Fruit fly (Drosophila melanogaster) whole organism, embryonic: ENCODE data around the gene spirit.

Source experiments
- Abd-B ChIP-seq: fragments of 200-800 bp; sonication (Bioruptor generic); optimal IDR thresholded peaks from 2 replicates; lab custom pipeline; 2018; ENCODE audit warnings: missing biosample characterization, mild to moderate bottlenecking, missing genetic modification characterization, moderate library complexity
- Ada2b ChIP-seq: fragments of 200-800 bp; sonication (Bioruptor generic); IDR thresholded peaks from 2 replicates; pipeline ENCODE4 v1.3.6; 2022; ENCODE audit warnings: missing biosample characterization, missing genetic modification characterization
- B-H1 ChIP-seq: fragments of 200-800 bp; sonication (Bioruptor generic); IDR thresholded peaks from 3 replicates; pipeline ENCODE4 v1.3.6; 2022; ENCODE audit warnings: missing biosample characterization, missing genetic modification characterization
- Bteb2 ChIP-seq: fragments of 200-800 bp; sonication (Bioruptor generic); optimal IDR thresholded peaks from 2 replicates; lab custom pipeline; 2016; ENCODE audit warnings: missing biosample characterization, missing genetic modification characterization
- CG11695 ChIP-seq: fragments of 200-800 bp; sonication (Bioruptor generic); IDR thresholded peaks from 3 replicates; pipeline ENCODE4 v1.3.6; 2022; ENCODE audit warnings: missing biosample characterization, missing genetic modification characterization
- CG12744 ChIP-seq: fragments of 200-800 bp; sonication (Bioruptor generic); optimal IDR thresholded peaks from 2 replicates; lab custom pipeline; 2016; ENCODE audit warnings: missing biosample characterization, missing genetic modification characterization
- CG14667 ChIP-seq: fragments of 200-800 bp; sonication (Bioruptor generic); IDR thresholded peaks from 2 replicates; pipeline ENCODE4 v1.3.6; 2022; ENCODE audit warnings: missing biosample characterization, missing genetic modification characterization
- CG15269 ChIP-seq: fragments of 200-800 bp; sonication (Bioruptor generic); optimal IDR thresholded peaks from 2 replicates; lab custom pipeline; 2018; ENCODE audit warnings: missing biosample characterization, mild to moderate bottlenecking, missing genetic modification characterization, moderate library complexity
- CG15601 ChIP-seq: fragments of 200-800 bp; sonication (Bioruptor generic); optimal IDR thresholded peaks from 3 replicates; lab custom pipeline; 2019; ENCODE audit warnings: missing biosample characterization, mild to moderate bottlenecking, missing genetic modification characterization, moderate library complexity
- CG16779 ChIP-seq: fragments of 200-800 bp; sonication (Bioruptor generic); IDR thresholded peaks from 2 replicates; pipeline ENCODE4 v1.3.6; 2022; ENCODE audit warnings: missing biosample characterization, missing genetic modification characterization
- CG17328 ChIP-seq: fragments of 200-800 bp; sonication (Bioruptor generic); IDR thresholded peaks from 2 replicates; pipeline ENCODE4 v1.3.6; 2022; ENCODE audit warnings: missing biosample characterization, missing genetic modification characterization
- CG17361 ChIP-seq: fragments of 200-800 bp; sonication (Bioruptor generic); IDR thresholded peaks from 3 replicates; pipeline ENCODE4 v1.3.6; 2022; ENCODE audit warnings: missing biosample characterization, missing genetic modification characterization
- CG2199 ChIP-seq: fragments of 200-800 bp; sonication (Bioruptor generic); IDR thresholded peaks from 3 replicates; pipeline ENCODE4 v1.3.6; 2022; ENCODE audit warnings: missing biosample characterization, missing genetic modification characterization
- CG32772 ChIP-seq: fragments of 200-800 bp; sonication (Bioruptor generic); IDR thresholded peaks from 2 replicates; pipeline ENCODE4 v1.3.6; 2022; ENCODE audit warnings: missing biosample characterization, missing genetic modification characterization
- CG5180 ChIP-seq: fragments of 200-800 bp; sonication (Bioruptor generic); optimal IDR thresholded peaks from 3 replicates; lab custom pipeline; 2017; ENCODE audit warnings: missing biosample characterization, missing genetic modification characterization, mild to moderate bottlenecking, moderate library complexity, missing genetic modification reagents
- CG6689 ChIP-seq: fragments of 200-800 bp; sonication (Bioruptor generic); IDR thresholded peaks from 2 replicates; pipeline ENCODE4 v1.3.6; 2022; ENCODE audit warnings: missing biosample characterization, missing genetic modification characterization
- CG6854 ChIP-seq: fragments of 200-800 bp; sonication (Bioruptor generic); optimal IDR thresholded peaks from 3 replicates; lab custom pipeline; 2017; ENCODE audit warnings: missing biosample characterization, mild to moderate bottlenecking, missing genetic modification characterization
- Camta ChIP-seq: fragments of 200-800 bp; sonication (Bioruptor generic); optimal IDR thresholded peaks from 2 replicates; lab custom pipeline; 2016; ENCODE audit warnings: missing biosample characterization, missing genetic modification characterization
- Chrac-16 ChIP-seq: fragments of 200-800 bp; sonication (Bioruptor generic); optimal IDR thresholded peaks from 3 replicates; lab custom pipeline; 2016; ENCODE audit warnings: missing biosample characterization, missing genetic modification characterization
- D19B ChIP-seq: fragments of 200-800 bp; sonication (Bioruptor generic); optimal IDR thresholded peaks from 2 replicates; lab custom pipeline; 2017; ENCODE audit warnings: missing biosample characterization, mild to moderate bottlenecking, missing genetic modification characterization
- Deaf1 ChIP-seq: fragments of 200-800 bp; optimal IDR thresholded peaks from 3 replicates; lab custom pipeline; 2019; ENCODE audit warnings: missing biosample characterization, mild to moderate bottlenecking, missing genetic modification characterization, moderate library complexity
- E2f2 ChIP-seq: fragments of 200-800 bp; sonication (Bioruptor generic); IDR thresholded peaks from 2 replicates; pipeline ENCODE4 v1.3.6; 2022; ENCODE audit warnings: missing biosample characterization, missing genetic modification characterization
- Ets65A ChIP-seq: fragments of 200-800 bp; sonication (Bioruptor generic); peaks from one replicate; lab custom pipeline; 2016; ENCODE audit warnings: missing biosample characterization, missing genetic modification characterization
- H15 ChIP-seq: fragments of 200-800 bp; sonication (Bioruptor generic); IDR thresholded peaks from 3 replicates; pipeline ENCODE4 v1.3.6; 2022; ENCODE audit warnings: missing biosample characterization, missing genetic modification characterization
- HHEX ChIP-seq: fragments of 200-800 bp; sonication (Bioruptor generic); optimal IDR thresholded peaks from 3 replicates; lab custom pipeline; 2017; ENCODE audit warnings: missing biosample characterization, mild to moderate bottlenecking, missing genetic modification characterization, missing genetic modification reagents
- HLH54F ChIP-seq: fragments of 200-800 bp; sonication (Bioruptor generic); optimal IDR thresholded peaks from 3 replicates; lab custom pipeline; 2016; ENCODE audit warnings: missing biosample characterization, missing genetic modification characterization
- Hr78 ChIP-seq, 2 experiments: fragments of 200-800 bp in 1 of 2; fragments of >200 bp in 1 of 2; sonication (Bioruptor generic) in 1 of 2; optimal IDR thresholded peaks; 2 replicates each; lab custom pipeline; 2017 to 2019; ENCODE audit warnings: missing biosample characterization in 2 of 2, missing genetic modification characterization in 2 of 2, mild to moderate bottlenecking in 1 of 2, moderate library complexity in 1 of 2
- Meics ChIP-seq: fragments of 200-800 bp; sonication (Bioruptor generic); optimal IDR thresholded peaks from 2 replicates; lab custom pipeline; 2017; ENCODE audit warnings: missing biosample characterization, mild to moderate bottlenecking, missing genetic modification characterization
- Opbp ChIP-seq: fragments of 200-800 bp; sonication (Bioruptor generic); IDR thresholded peaks from 3 replicates; pipeline ENCODE4 v1.3.6; 2022; ENCODE audit warnings: missing biosample characterization, missing genetic modification characterization; ENCODE audit not compliant: partially characterized antibody
- Optix ChIP-seq: fragments of 200-800 bp; sonication (Bioruptor generic); IDR thresholded peaks from 3 replicates; pipeline ENCODE4 v1.3.6; 2022; ENCODE audit warnings: missing biosample characterization, missing genetic modification characterization
- Rfx ChIP-seq: fragments of 200-800 bp; sonication (Bioruptor generic); IDR thresholded peaks from 2 replicates; pipeline ENCODE4 v1.3.6; 2022; ENCODE audit warnings: missing biosample characterization, missing genetic modification characterization
- Tbp ChIP-seq: fragments of >200 bp; optimal IDR thresholded peaks from 2 replicates; lab custom pipeline; 2018; ENCODE audit warnings: missing biosample characterization, missing genetic modification characterization
- abd-A ChIP-seq: fragments of 200-800 bp; sonication (Bioruptor generic); optimal IDR thresholded peaks from 3 replicates; lab custom pipeline; 2019; ENCODE audit warnings: missing biosample characterization, mild to moderate bottlenecking, missing genetic modification characterization, moderate library complexity
- ara ChIP-seq: fragments of 200-800 bp; sonication (Bioruptor generic); IDR thresholded peaks from 2 replicates; pipeline ENCODE4 v1.3.6; 2022; ENCODE audit warnings: missing biosample characterization, missing genetic modification characterization
- bsh ChIP-seq, 2 experiments: fragments of 200-800 bp; sonication (Bioruptor generic); optimal IDR thresholded peaks; 2 replicates each; lab custom pipeline; 2017 to 2018; ENCODE audit warnings: mild to moderate bottlenecking in 2 of 2, missing biosample characterization in 2 of 2, missing genetic modification characterization in 2 of 2, moderate library complexity in 1 of 2
- btn ChIP-seq: fragments of 200-800 bp; sonication (Bioruptor generic); optimal IDR thresholded peaks from 2 replicates; lab custom pipeline; 2016; ENCODE audit warnings: missing biosample characterization, missing genetic modification characterization
- ci ChIP-seq: fragments of 200-800 bp; sonication (Bioruptor generic); IDR thresholded peaks from 3 replicates; pipeline ENCODE4 v1.3.6; 2022; ENCODE audit warnings: missing biosample characterization, missing genetic modification characterization
- croc ChIP-seq: fragments of 200-800 bp; sonication (Bioruptor generic); conservative IDR thresholded peaks from 3 replicates; pipeline ENCODE4 v1.3.6; 2022; ENCODE audit warnings: missing biosample characterization, missing genetic modification characterization
- cwo ChIP-seq: fragments of 200-800 bp; sonication (Bioruptor generic); optimal IDR thresholded peaks from 3 replicates; lab custom pipeline; 2017; ENCODE audit warnings: missing biosample characterization, missing genetic modification characterization, mild to moderate bottlenecking, moderate library complexity, missing genetic modification reagents
- fd3F ChIP-seq: fragments of 200-800 bp; sonication (Bioruptor generic); optimal IDR thresholded peaks from 2 replicates; lab custom pipeline; 2018; ENCODE audit warnings: missing biosample characterization, mild to moderate bottlenecking, missing genetic modification characterization, moderate library complexity
- gem ChIP-seq: fragments of 200-800 bp; sonication (Bioruptor generic); optimal IDR thresholded peaks from 2 replicates; lab custom pipeline; 2019; ENCODE audit warnings: missing biosample characterization, mild to moderate bottlenecking, missing genetic modification characterization, moderate library complexity
- ham ChIP-seq: fragments of 200-800 bp; sonication (Bioruptor generic); IDR thresholded peaks from 2 replicates; pipeline ENCODE4 v1.3.6; 2022; ENCODE audit warnings: missing biosample characterization, missing genetic modification characterization
- nerfin-1 ChIP-seq: fragments of 200-800 bp; sonication (Bioruptor generic); optimal IDR thresholded peaks from 3 replicates; lab custom pipeline; 2019; ENCODE audit warnings: missing biosample characterization, mild to moderate bottlenecking, missing genetic modification characterization, moderate library complexity
- nmo ChIP-seq: fragments of 200-800 bp; sonication (Bioruptor generic); optimal IDR thresholded peaks from 2 replicates; lab custom pipeline; 2018; ENCODE audit warnings: missing biosample characterization, mild to moderate bottlenecking, missing genetic modification characterization, moderate library complexity
- pan ChIP-seq, 4 experiments: fragments of >200 bp in 3 of 4; fragments of 200-800 bp in 1 of 4; sonication (Bioruptor generic) in 1 of 4; optimal IDR thresholded peaks in 3 of 4; IDR thresholded peaks in 1 of 4; 2 replicates each; pipeline versions ENCODE4 v1.3.6 to Lab custom; 2017 to 2022; ENCODE audit warnings: missing biosample characterization in 2 of 4, missing genetic modification characterization in 2 of 4, mixed read lengths in 1 of 4
- peb ChIP-seq: fragments of 200-800 bp; sonication (Bioruptor generic); IDR thresholded peaks from 2 replicates; pipeline ENCODE4 v1.3.6; 2022; ENCODE audit warnings: missing biosample characterization, missing genetic modification characterization
- sim ChIP-seq: fragments of 200-800 bp; sonication (Bioruptor generic); IDR thresholded peaks from 2 replicates; pipeline ENCODE4 v1.3.6; 2022; ENCODE audit warnings: missing biosample characterization, missing genetic modification characterization
- sr ChIP-seq: fragments of 200-800 bp; sonication (Bioruptor generic); IDR thresholded peaks from 3 replicates; pipeline ENCODE4 v1.3.6; 2022; ENCODE audit warnings: missing biosample characterization, missing genetic modification characterization
- ttk ChIP-seq: fragments of 200-800 bp; sonication (Bioruptor generic); IDR thresholded peaks from 2 replicates; pipeline ENCODE4 v2.1.2; 2022; ENCODE audit warnings: missing biosample characterization, missing genetic modification characterization
- zen2 ChIP-seq: fragments of 200-800 bp; sonication (Bioruptor generic); IDR thresholded peaks from 3 replicates; pipeline ENCODE4 v1.3.6; 2022; ENCODE audit warnings: missing biosample characterization, missing genetic modification characterization; ENCODE audit not compliant: partially characterized antibody

The spirit gene

DNA sequence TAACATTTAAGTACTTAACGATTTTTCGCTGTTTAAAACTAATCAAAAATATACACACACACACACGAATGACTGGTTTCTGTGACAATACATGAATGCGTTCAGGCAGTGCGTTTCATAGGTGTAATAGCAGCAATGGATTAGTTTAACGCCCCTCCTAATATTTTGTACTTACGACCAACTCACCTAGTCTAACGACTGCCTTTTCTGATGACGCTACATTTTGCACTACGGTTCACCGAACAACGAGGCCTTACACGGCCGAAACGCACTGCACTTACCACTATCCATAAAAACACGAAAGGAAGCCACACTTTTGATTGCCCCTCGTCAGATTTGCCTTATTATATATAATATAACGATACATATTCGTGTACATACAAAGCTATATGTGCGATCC, 27.8 kb upstream of the spirit start (continued):
- TF ChIP-seq CG6854 (no peak), Opbp (GFP tag; lab: Robert Waterston, UW) (no peak), btn (no peak), abd-A (tag; lab: Kevin White, UChicago) (no peak), Chrac-16 (GFP tag; lab: Kevin White, UChicago) (peak; percentile 29), ara (GFP tag; lab: Robert Waterston, UW) (peak; percentile 34; the same call in 1 of the 2 replicates), cwo (GFP tag; lab: Kevin White, UChicago) (no peak), Ets65A (peak; percentile 81), fd3F (GFP tag; lab: Kevin White, UChicago) (no peak), zen2 (GFP tag; lab: Robert Waterston, UW) (no peak), CG11695 (GFP tag; lab: Robert Waterston, UW) (peak; percentile 86), Tbp (GFP tag; lab: Kevin White, UChicago) (no peak), CG12744 (GFP tag; lab: Kevin White, UChicago) (no peak), gem (no peak), croc (GFP tag; lab: Robert Waterston, UW) (peak; percentile 45; the same call in 1 of the 3 replicates), Ada2b (GFP tag; lab: Robert Waterston, UW) (peak; percentile 45), D19B (no peak), CG5180 (GFP tag; lab: Kevin White, UChicago) (no peak), CG14667 (GFP tag; lab: Robert Waterston, UW) (no peak), Deaf1 (tag; lab: Kevin White, UChicago) (no peak), nmo (peak; percentile 40), bsh (GFP tag; optimal IDR thresholded peaks at IDR 0.05; lab: Kevin White, UChicago) (peak in 1 of 2 experiments; percentile 53), Meics (GFP tag; lab: Kevin White, UChicago) (no peak), peb (GFP tag; lab: Robert Waterston, UW) (0 out of 2 replicates have a peak, but pooled peaks have one; percentile 18), ham (GFP tag; lab: Robert Waterston, UW) (no peak), CG2199 (GFP tag; lab: Robert Waterston, UW) (no peak), CG15269 (tag; lab: Kevin White, UChicago) (no peak), ttk (GFP tag; lab: Robert Waterston, UW) (no peak), E2f2 (GFP tag; lab: Robert Waterston, UW) (peak; percentile 15; the same call in 1 of the 2 replicates), CG6689 (GFP tag; lab: Robert Waterston, UW) (peak; percentile 20; the same call in 1 of the 2 replicates), Rfx (GFP tag; lab: Robert Waterston, UW) (peak; percentile 37), Abd-B (GFP tag; lab: Kevin White, UChicago) (no peak), nerfin-1 (tag; lab: Kevin White, UChicago) (no peak), pan (optimal IDR thresholded peaks at IDR 0.05; lab: Kevin White, UChicago) (no peak), pan (GFP tag; optimal IDR thresholded peaks at IDR 0.05 in 1 of 2, IDR thresholded peaks at IDR 0.05 in 1 of 2) (peak in 1 of 2 experiments; percentile 52), HLH54F (GFP tag; lab: Kevin White, UChicago) (peak; percentile 4), HHEX (GFP tag; lab: Kevin White, UChicago) (peak; percentile 40), ci (GFP tag; lab: Robert Waterston, UW) (0 out of 3 replicates have a peak, but pooled peaks have one; percentile 45), H15 (GFP tag; lab: Robert Waterston, UW) (0 out of 3 replicates have a peak, but pooled peaks have one; percentile 41), CG15601 (tag; lab: Kevin White, UChicago) (no peak), sr (GFP tag; lab: Robert Waterston, UW) (no peak), CG17361 (GFP tag; lab: Robert Waterston, UW) (no peak), CG16779 (GFP tag; lab: Robert Waterston, UW) (no peak), Camta (GFP tag; lab: Kevin White, UChicago) (peak; percentile 8), Optix (peak; percentile 32; the same call in 1 of the 3 replicates), CG17328 (peak; percentile 64), Bteb2 (no peak), sim (GFP tag; lab: Robert Waterston, UW) (peak; percentile 25; the same call in 1 of the 2 replicates), Hr78 (GFP tag; optimal IDR thresholded peaks at IDR 0.05; lab: Kevin White, UChicago) (no peak), B-H1 (GFP tag; lab: Robert Waterston, UW) (no peak), CG32772 (GFP tag; lab: Robert Waterston, UW) (peak; percentile 30; the same call in 1 of the 2 replicates)
